Worm (Caenorhabditis elegans) whole organism, late embryonic: ENCODE data around the gene M03B6.1.

Experiments
- ceh-9 ChIP-seq: sonication (generic microtip); optimal IDR thresholded peaks from 2 replicates; lab custom pipeline; 2016; ENCODE audit warnings: mild to moderate bottlenecking, missing genetic modification characterization, inconsistent platforms, missing compliant biosample characterization
- che-1 ChIP-seq: sonication (generic microtip); optimal IDR thresholded peaks from 2 replicates; lab custom pipeline; 2016; ENCODE audit warnings: mild to moderate bottlenecking, missing genetic modification characterization, missing compliant biosample characterization
- madf-2 ChIP-seq: sonication (generic microtip); optimal IDR thresholded peaks from 2 replicates; lab custom pipeline; 2017; ENCODE audit warnings: missing genetic modification characterization, missing compliant biosample characterization
- sdc-2 ChIP-seq: sonication (generic microtip); optimal IDR thresholded peaks from 2 replicates; lab custom pipeline; 2016; ENCODE audit warnings: missing genotype, missing genetic modification characterization, missing compliant biosample characterization

DNA sequence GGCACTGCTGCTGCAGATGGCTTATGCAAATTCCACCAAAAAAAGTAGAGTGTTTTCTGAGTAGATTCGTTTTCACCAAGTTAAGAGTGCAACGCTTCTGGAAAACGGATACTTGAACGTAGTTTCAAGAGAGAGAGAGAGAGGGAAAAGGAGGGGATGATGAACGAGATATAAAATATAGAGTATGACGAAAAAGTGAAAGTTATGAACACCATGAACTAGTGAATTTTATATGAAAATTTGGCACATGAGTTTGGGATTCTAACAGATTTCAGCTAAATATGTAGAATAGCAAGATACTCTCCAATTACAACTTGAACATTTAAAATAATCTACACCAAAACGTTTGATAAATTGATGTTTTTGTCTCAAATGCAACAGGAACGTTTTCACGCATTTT lies 31.6 kb upstream of the M03B6.1 start, which contains the start of gene obr-3:
- TF ChIP-seq che-1 (tag; lab: Kevin White, UChicago) (no peak), madf-2 (tag; lab: Kevin White, UChicago) (no peak), sdc-2 (no peak), ceh-9 (tag; lab: Kevin White, UChicago) (no peak)
